Worm (Caenorhabditis elegans): ENCODE measurements around the gene R07B1.11.

- no peak for TF ChIP-seq lin-15B (tag; optimal IDR thresholded peaks at IDR 0.05)
- no peak for TF ChIP-seq nhr-237 (tag; optimal IDR thresholded peaks at IDR 0.05)
- TF ChIP-seq F44E2.7 (GFP tag; IDR thresholded peaks at IDR 0.05) = no peak
- no peak for TF ChIP-seq attf-4 (tag; optimal IDR thresholded peaks at IDR 0.05)
- no peak for TF ChIP-seq egl-27 (tag; optimal IDR thresholded peaks at IDR 0.05)
- no peak for TF ChIP-seq ceh-82 (tag; optimal IDR thresholded peaks at IDR 0.05)
- no peak for TF ChIP-seq nhr-76 (tag; optimal IDR thresholded peaks at IDR 0.05)
- no peak for TF ChIP-seq ZK546.5 (tag; optimal IDR thresholded peaks at IDR 0.05)
- no peak for TF ChIP-seq snpc-4 (tag; optimal IDR thresholded peaks at IDR 0.05)
- no peak for TF ChIP-seq unc-62 (GFP tag; optimal IDR thresholded peaks at IDR 0.05 in 1 of 2)
- TF ChIP-seq unc-62 (tag; optimal IDR thresholded peaks at IDR 0.05) = no peak
- TF ChIP-seq ceh-28 (tag; optimal IDR thresholded peaks at IDR 0.05) = no peak
- no peak for TF ChIP-seq mdl-1 (tag; optimal IDR thresholded peaks at IDR 0.05)
- no peak for TF ChIP-seq saeg-2 (GFP tag; IDR thresholded peaks at IDR 0.05)
- TF ChIP-seq ZK337.2 (GFP tag; IDR thresholded peaks at IDR 0.05) = no peak
Measured at ce11 chrX:9832370-9832769, 24.3 kb upstream of the R07B1.11 start.

Measured in whole organism, L4 larva.